Worm (Caenorhabditis elegans) whole organism, L4/young adult: ENCODE results near the gene cyp-44A1.

Experiments used
- dao-5 ChIP-seq: sonication (generic microtip); optimal IDR thresholded peaks from 2 replicates; lab custom pipeline; 2016; ENCODE audit warnings: missing genotype, missing genetic modification characterization, moderate library complexity, missing compliant biosample characterization
- him-1 ChIP-seq: sonication (generic microtip); optimal IDR thresholded peaks from 2 replicates; lab custom pipeline; 2016; ENCODE audit warnings: missing genotype, missing genetic modification reagents, missing genetic modification characterization, missing compliant biosample characterization

DNA sequence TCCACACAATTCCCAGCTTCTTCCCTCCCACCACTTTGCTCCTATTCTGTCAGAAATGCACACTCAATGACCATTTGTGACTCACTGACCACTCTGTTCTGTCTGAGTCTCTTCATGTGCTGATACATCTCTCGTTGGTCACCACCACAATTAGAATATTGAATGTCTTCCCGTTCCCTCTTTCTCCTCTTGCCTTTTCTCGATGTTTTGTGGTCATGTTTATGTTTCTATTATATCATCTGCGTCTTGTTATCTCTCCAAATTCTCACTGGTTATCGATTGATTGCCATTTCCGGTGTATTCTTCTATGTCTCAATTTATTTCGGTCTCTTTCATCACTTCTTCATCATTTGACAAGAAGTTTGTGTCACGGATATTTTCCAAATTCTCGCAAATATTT lies 42.9 kb upstream of the cyp-44A1 start:
- TF ChIP-seq him-1 (tag; lab: Kevin White, UChicago) (no peak), dao-5 (no peak)
